Worm (Caenorhabditis elegans): ENCODE data around the gene dhhc-14.
"Not testable (repeated sequence)": the region's sequence is repeated elsewhere in the genome, so short reads cannot be mapped to it uniquely, and the experiment has no call there.

The dhhc-14 gene

ce11 chrX:8568423-8568903, 16.4 kb downstream of the dhhc-14 start:
- TF ChIP-seq elt-2 (tag; optimal IDR thresholded peaks at IDR 0.05) (peak; percentile 86), sup-37 (GFP tag; optimal IDR thresholded peaks at IDR 0.05) (no peak), unc-30 (tag; optimal IDR thresholded peaks at IDR 0.05) (no peak), nhr-71 (tag; optimal IDR thresholded peaks at IDR 0.05) (no peak), pag-3 (tag; optimal IDR thresholded peaks at IDR 0.05; ENCODE audit: borderline replicate concordance, insufficient read depth) (no peak), unc-130 (tag; optimal IDR thresholded peaks at IDR 0.05) (no peak), egl-27 (tag; optimal IDR thresholded peaks at IDR 0.05) (no peak), aha-1 (tag; optimal IDR thresholded peaks at IDR 0.05) (no peak), F16B12.6 (tag; optimal IDR thresholded peaks at IDR 0.05) (no peak), efl-1 (optimal IDR thresholded peaks at IDR 0.05) (no peak), efl-1 (GFP tag; optimal IDR thresholded peaks at IDR 0.05 in 1 of 2) (peak in 1 of 2 experiments; percentile 4), ama-1 (optimal IDR thresholded peaks at IDR 0.05) (no peak), ces-1 (GFP tag; optimal IDR thresholded peaks at IDR 0.05) (no peak), nhr-85 (tag) (no peak), lin-13 (GFP tag; optimal IDR thresholded peaks at IDR 0.05) (no peak), alr-1 (tag; optimal IDR thresholded peaks at IDR 0.05; ENCODE audit: borderline replicate concordance) (no peak), xbp-1 (tag; optimal IDR thresholded peaks at IDR 0.05) (no peak), ztf-4 (tag; optimal IDR thresholded peaks at IDR 0.05) (no peak), blmp-1 (tag; optimal IDR thresholded peaks at IDR 0.05) (peak; percentile 30), aly-2 (tag; optimal IDR thresholded peaks at IDR 0.05) (no peak), pax-3 (tag; optimal IDR thresholded peaks at IDR 0.05) (no peak)

- no peak for TF ChIP-seq unc-130 (tag; optimal IDR thresholded peaks at IDR 0.05)
- TF ChIP-seq ceh-88 (GFP tag; IDR thresholded peaks at IDR 0.05): no peak
- peak; percentile 10 for TF ChIP-seq blmp-1 (tag; optimal IDR thresholded peaks at IDR 0.05)
- no peak for TF ChIP-seq ets-5 (GFP tag; IDR thresholded peaks at IDR 0.05)
- no peak for TF ChIP-seq nhr-11 (tag; optimal IDR thresholded peaks at IDR 0.05)
- TF ChIP-seq nhr-47 (tag; optimal IDR thresholded peaks at IDR 0.05): peak; percentile 5
- no peak for TF ChIP-seq efl-1 (optimal IDR thresholded peaks at IDR 0.05)
- TF ChIP-seq efl-1 (GFP tag; optimal IDR thresholded peaks at IDR 0.05 in 1 of 2): peak in 1 of 2 experiments; percentile 88
- peak; percentile 59 for TF ChIP-seq lin-14 (GFP tag; optimal IDR thresholded peaks at IDR 0.05)
- no peak for TF ChIP-seq nhr-77 (tag; optimal IDR thresholded peaks at IDR 0.05)
- TF ChIP-seq dsc-1 (tag; optimal IDR thresholded peaks at IDR 0.05): peak; percentile 5
- TF ChIP-seq rnt-1 (tag; optimal IDR thresholded peaks at IDR 0.05): peak; percentile 43
- peak; percentile 19 for TF ChIP-seq nhr-71 (tag; optimal IDR thresholded peaks at IDR 0.05)
- TF ChIP-seq snu-23 (GFP tag; optimal IDR thresholded peaks at IDR 0.05): peak; percentile 14
Measured at ce11 chrX:8569159-8569558, 17.1 kb downstream of the dhhc-14 start.

ce11 chrX:8570997-8571517, 19.0 kb downstream of the dhhc-14 start, which contains the start of gene jmjd-3.1:
TSS of gene jmjd-3.1 (plus strand) at chrX:8571047.
- TF ChIP-seq nhr-71 (tag; optimal IDR thresholded peaks at IDR 0.05) (peak; percentile 16), sox-4 (tag; optimal IDR thresholded peaks at IDR 0.05) (peak; percentile 6), fkh-8 (tag; optimal IDR thresholded peaks at IDR 0.05) (peak; percentile 7), ceh-90 (tag; optimal IDR thresholded peaks at IDR 0.05) (no peak), dsc-1 (tag; optimal IDR thresholded peaks at IDR 0.05) (peak; percentile 89), nhr-47 (tag; optimal IDR thresholded peaks at IDR 0.05) (peak; percentile 38), hlh-17 (GFP tag; optimal IDR thresholded peaks at IDR 0.05; ENCODE audit: borderline replicate concordance) (no peak)

- not testable (repeated sequence) for TF ChIP-seq efl-1 (optimal IDR thresholded peaks at IDR 0.05)
- TF ChIP-seq efl-1 (GFP tag; optimal IDR thresholded peaks at IDR 0.05 in 1 of 2): peak in 1 of 2 experiments; percentile 5
Measured at ce11 chrX:8577824-8578223, 25.7 kb downstream of the dhhc-14 start.

- no peak for TF ChIP-seq ztf-11 (tag; optimal IDR thresholded peaks at IDR 0.05)
Measured at ce11 chrX:8580217-8580616, 28.1 kb downstream of the dhhc-14 start, which contains the start of gene F18E9.4. TSS of gene F18E9.4 (plus strand) at chrX:8580517.
